Worm (Caenorhabditis elegans) whole organism, late embryonic: ENCODE results near the gene memb-2.

Source experiments
- ama-1 ChIP-seq: fragments of 150-350 bp; optimal IDR thresholded peaks from 2 replicates; lab custom pipeline; 2014
- ceh-14 ChIP-seq: sonication (generic microtip); optimal IDR thresholded peaks from 2 replicates; lab custom pipeline; 2016; ENCODE audit warnings: missing genotype, missing genetic modification characterization, missing compliant biosample characterization
- ceh-18 ChIP-seq: sonication (generic microtip); optimal IDR thresholded peaks from 2 replicates; lab custom pipeline; 2016; ENCODE audit warnings: missing genetic modification characterization, missing compliant biosample characterization
- dmd-4 ChIP-seq: sonication (generic microtip); optimal IDR thresholded peaks from 2 replicates; lab custom pipeline; 2016; ENCODE audit warnings: borderline replicate concordance, missing genetic modification characterization, missing compliant biosample characterization
- hlh-13 ChIP-seq: fragments of 200-800 bp; sonication (Bioruptor generic); optimal IDR thresholded peaks from 2 replicates; lab custom pipeline; 2018; ENCODE audit warnings: mild to moderate bottlenecking, missing genetic modification characterization, missing compliant biosample characterization
- hlh-15 ChIP-seq: sonication (generic microtip); optimal IDR thresholded peaks from 2 replicates; lab custom pipeline; 2016; ENCODE audit warnings: missing genetic modification characterization, missing compliant biosample characterization
- madf-2 ChIP-seq: sonication (generic microtip); optimal IDR thresholded peaks from 2 replicates; lab custom pipeline; 2017; ENCODE audit warnings: missing genetic modification characterization, missing compliant biosample characterization
- odd-2 ChIP-seq: sonication (generic microtip); optimal IDR thresholded peaks from 2 replicates; lab custom pipeline; 2017; ENCODE audit warnings: antibody characterized with exemption, mild to moderate bottlenecking, missing genetic modification characterization, missing compliant biosample characterization
- pag-3 ChIP-seq: sonication (generic microtip); optimal IDR thresholded peaks from 2 replicates; lab custom pipeline; 2016; ENCODE audit warnings: missing compliant biosample characterization, missing genetic modification characterization, borderline replicate concordance
- pha-4 ChIP-seq: fragments of 150-350 bp; optimal IDR thresholded peaks from 2 replicates; lab custom pipeline; 2018; ENCODE audit warnings: missing biosample characterization, missing genetic modification reagents, missing genetic modification characterization
- pros-1 ChIP-seq: fragments of 150-350 bp; optimal IDR thresholded peaks from 2 replicates; lab custom pipeline; 2014; ENCODE audit warnings: missing biosample characterization, missing genetic modification reagents, missing genetic modification characterization

DNA sequence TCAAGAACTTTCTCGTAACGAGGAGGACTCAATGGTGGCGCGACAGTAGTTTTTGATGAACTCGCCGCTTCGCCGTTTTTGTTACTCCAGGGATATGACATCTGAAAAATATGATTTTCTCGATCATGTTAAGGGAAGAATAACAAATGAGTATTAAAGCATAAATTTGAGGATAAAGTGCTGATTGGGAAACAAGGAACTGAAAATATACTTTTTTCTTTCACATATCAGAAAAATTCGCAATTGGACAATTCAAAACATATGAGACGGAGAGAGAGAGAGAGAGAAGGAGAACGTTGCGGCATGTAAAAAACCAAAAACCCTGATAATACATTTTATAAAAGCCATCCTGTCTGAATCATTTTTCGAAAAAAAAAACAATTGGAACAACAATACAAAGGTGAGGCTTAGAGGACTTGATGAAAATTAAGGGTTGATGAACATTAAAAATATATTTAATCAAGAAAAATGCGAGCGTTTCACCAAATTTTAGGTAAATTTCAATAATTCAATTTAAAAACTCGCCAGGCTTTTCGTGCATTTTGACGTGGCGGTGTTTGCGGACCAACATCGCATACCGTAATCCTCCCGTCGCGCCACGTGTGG is 40.8 kb upstream of the memb-2 start, which contains the start of the genes mut-14 and C14C11.2:
- TF ChIP-seq madf-2 (tag; lab: Kevin White, UChicago) (no peak), pha-4 (no peak), hlh-15 (tag; lab: Kevin White, UChicago) (no peak), pros-1 (tag; lab: Kevin White, UChicago) (no peak), pag-3 (tag; lab: Kevin White, UChicago) (no peak), ceh-18 (tag; lab: Kevin White, UChicago) (no peak), ama-1 (lab: Kevin White, UChicago) (no peak), hlh-13 (GFP tag; lab: Kevin White, UChicago) (no peak), dmd-4 (tag; lab: Kevin White, UChicago) (no peak), odd-2 (no peak), ceh-14 (tag; lab: Kevin White, UChicago) (no peak)
